Fruit fly (Drosophila melanogaster): Measurements from ENCODE around the gene CG5026.
A peak's percentile ranks its signal among the peaks of the same experiment; 100 is the strongest.

CG5026 gene

dm6 chr3L:9011485-9012389 is 43.4 kb downstream of the CG5026 start (continued):
- TF ChIP-seq CG9876 (GFP tag; optimal IDR thresholded peaks at IDR 0.05) (peak; percentile 11), pan (optimal IDR thresholded peaks at IDR 0.05) (no peak), pan (GFP tag; optimal IDR thresholded peaks at IDR 0.05 in 1 of 2, IDR thresholded peaks at IDR 0.05 in 1 of 2) (peak in 1 of 2 experiments; percentile 70), yki (optimal IDR thresholded peaks at IDR 0.05) (no peak), CG10431 (GFP tag; optimal IDR thresholded peaks at IDR 0.05) (no peak), CG4730 (GFP tag; IDR thresholded peaks at IDR 0.05) (peak; percentile 68), Hr3 (GFP tag; optimal IDR thresholded peaks at IDR 0.05) (peak; percentile 59), CG10209 (GFP tag; optimal IDR thresholded peaks at IDR 0.05) (peak; percentile 71), mirr (GFP tag; optimal IDR thresholded peaks at IDR 0.05) (no peak), CG8359 (GFP tag; optimal IDR thresholded peaks at IDR 0.05; ENCODE audit: borderline replicate concordance) (peak; percentile 64), ftz-f1 (GFP tag; optimal IDR thresholded peaks at IDR 0.05) (no peak), CG17829 (tag; optimal IDR thresholded peaks at IDR 0.05) (peak; percentile 84), ci (GFP tag; IDR thresholded peaks at IDR 0.05) (peak; percentile 92), Sry-β (GFP tag; optimal IDR thresholded peaks at IDR 0.05) (peak; percentile 20), bab2 (GFP tag; optimal IDR thresholded peaks at IDR 0.05) (peak; percentile 90), CG31365 (tag; optimal IDR thresholded peaks at IDR 0.05) (no peak), CG17328 (GFP tag; IDR thresholded peaks at IDR 0.05) (peak; percentile 94), Camta (GFP tag; optimal IDR thresholded peaks at IDR 0.05) (peak; percentile 85), NFAT (GFP tag; IDR thresholded peaks at IDR 0.05) (no peak), cas (GFP tag; IDR thresholded peaks at IDR 0.05) (no peak), peb (GFP tag; IDR thresholded peaks at IDR 0.05) (peak; percentile 67; the same call in 1 of the 2 replicates), CG6765 (GFP tag; optimal IDR thresholded peaks at IDR 0.05) (no peak), fu2 (GFP tag; optimal IDR thresholded peaks at IDR 0.05) (peak; percentile 3), CG11696 (GFP tag; IDR thresholded peaks at IDR 0.05) (no peak), CG12299 (tag; optimal IDR thresholded peaks at IDR 0.05) (no peak), cad (GFP tag; optimal IDR thresholded peaks at IDR 0.05) (no peak), CG17186 (GFP tag; optimal IDR thresholded peaks at IDR 0.05) (peak; percentile 59), CG3995 (GFP tag; optimal IDR thresholded peaks at IDR 0.05) (no peak), gsb (GFP tag; IDR thresholded peaks at IDR 0.05) (no peak), insv (GFP tag; optimal IDR thresholded peaks at IDR 0.05) (no peak), HLH54F (GFP tag; optimal IDR thresholded peaks at IDR 0.05) (peak; percentile 33), CG11695 (GFP tag; IDR thresholded peaks at IDR 0.05) (peak; percentile 62; the same call in 2 of the 3 replicates), CG34376 (GFP tag; optimal IDR thresholded peaks at IDR 0.05) (no peak), ara (GFP tag; IDR thresholded peaks at IDR 0.05) (peak; percentile 89), trem (tag; optimal IDR thresholded peaks at IDR 0.05) (peak; percentile 78), CG17612 (GFP tag; IDR thresholded peaks at IDR 0.05) (no peak), CG13894 (tag; optimal IDR thresholded peaks at IDR 0.05) (no peak), crc (GFP tag; optimal IDR thresholded peaks at IDR 0.05) (peak; percentile 68), CG33213 (GFP tag; optimal IDR thresholded peaks at IDR 0.05) (peak; percentile 73), Rfx (GFP tag; IDR thresholded peaks at IDR 0.05) (peak; percentile 46; the same call in 1 of the 2 replicates), run (tag; optimal IDR thresholded peaks at IDR 0.05) (no peak), CG12155 (GFP tag; optimal IDR thresholded peaks at IDR 0.05) (peak; percentile 49), Med (GFP tag) (peak; percentile 85), hkb (optimal IDR thresholded peaks at IDR 0.05) (no peak), hkb (GFP tag; IDR thresholded peaks at IDR 0.05) (peak; percentile 80), Spps (tag; optimal IDR thresholded peaks at IDR 0.05) (peak; percentile 72), CG4328 (GFP tag; optimal IDR thresholded peaks at IDR 0.05) (peak; percentile 36), Hr51 (GFP tag; optimal IDR thresholded peaks at IDR 0.05) (peak in 1 of 2 experiments; percentile 62), sim (GFP tag; IDR thresholded peaks at IDR 0.05) (peak; percentile 91), CG9609 (GFP tag; optimal IDR thresholded peaks at IDR 0.05) (peak; percentile 69)
